Worm (Caenorhabditis elegans) whole organism, young adult: Measurements from ENCODE around the gene best-2.

ENCODE experiments used
- B0336.3 ChIP-seq: fragments of 200-800 bp; sonication (Bioruptor generic); IDR thresholded peaks from 2 replicates; pipeline ENCODE4 v1.3.6; 2022; ENCODE audit warnings: missing genetic modification characterization, missing compliant biosample characterization
- C06A6.2 ChIP-seq: fragments of 200-800 bp; sonication (Bioruptor generic); conservative IDR thresholded peaks from 2 replicates; pipeline ENCODE4 v1.3.6; 2022; ENCODE audit warnings: missing genetic modification characterization, missing compliant biosample characterization
- C17E4.6 ChIP-seq: fragments of 200-800 bp; sonication (Bioruptor generic); IDR thresholded peaks from 2 replicates; pipeline ENCODE4 v1.3.6; 2022; ENCODE audit warnings: missing genetic modification reagents, missing genetic modification characterization, missing compliant biosample characterization
- D2030.7 ChIP-seq: fragments of 200-800 bp; sonication (Bioruptor generic); IDR thresholded peaks from 2 replicates; pipeline ENCODE4 v1.3.6; 2022; ENCODE audit warnings: missing genetic modification reagents, missing genetic modification characterization, missing compliant biosample characterization
- F49E8.2 ChIP-seq: sonication (generic microtip); optimal IDR thresholded peaks from 3 replicates; lab custom pipeline; 2017; ENCODE audit warnings: missing genetic modification characterization, mild to moderate bottlenecking, missing compliant biosample characterization, antibody characterized with exemption, moderate library complexity; ENCODE audit not compliant: insufficient read depth
- F52B5.7 ChIP-seq: sonication (generic microtip); optimal IDR thresholded peaks from 2 replicates; lab custom pipeline; 2016; ENCODE audit warnings: mild to moderate bottlenecking, missing genetic modification characterization, missing compliant biosample characterization
- F57C9.4 ChIP-seq: sonication (generic microtip); optimal IDR thresholded peaks from 2 replicates; lab custom pipeline; 2017; ENCODE audit warnings: mild to moderate bottlenecking, missing genetic modification characterization, missing compliant biosample characterization
- K11D2.4 ChIP-seq: fragments of 200-800 bp; sonication (Bioruptor generic); IDR thresholded peaks from 2 replicates; pipeline ENCODE4 v1.3.6; 2022; ENCODE audit warnings: missing genetic modification reagents, missing genetic modification characterization, missing compliant biosample characterization
- K12H6.12 ChIP-seq: fragments of 200-800 bp; sonication (Bioruptor generic); optimal IDR thresholded peaks from 2 replicates; lab custom pipeline; 2018; ENCODE audit warnings: mild to moderate bottlenecking, missing genetic modification characterization, missing compliant biosample characterization
- T07F8.4 ChIP-seq: sonication (generic microtip); optimal IDR thresholded peaks from 2 replicates; lab custom pipeline; 2016; ENCODE audit warnings: mild to moderate bottlenecking, missing genetic modification characterization, moderate library complexity, missing compliant biosample characterization
- T26A5.8 ChIP-seq: sonication (generic microtip); optimal IDR thresholded peaks from 2 replicates; lab custom pipeline; 2016; ENCODE audit warnings: missing genetic modification characterization, missing compliant biosample characterization
- Y95B8A.8 ChIP-seq: fragments of 200-800 bp; sonication (Bioruptor generic); IDR thresholded peaks from 2 replicates; pipeline ENCODE4 v1.3.6; 2022; ENCODE audit warnings: missing genetic modification reagents, missing genetic modification characterization, missing compliant biosample characterization
- ZK185.1 ChIP-seq: sonication (generic microtip); optimal IDR thresholded peaks from 2 replicates; lab custom pipeline; 2016; ENCODE audit warnings: mild to moderate bottlenecking, missing genetic modification characterization, missing compliant biosample characterization; ENCODE audit not compliant: poor library complexity, severe bottlenecking
- aptf-2 ChIP-seq: fragments of 200-800 bp; sonication (Bioruptor generic); conservative IDR thresholded peaks from 2 replicates; pipeline ENCODE4 v1.3.6; 2022; ENCODE audit warnings: missing genetic modification reagents, missing genetic modification characterization, missing compliant biosample characterization
- attf-3 ChIP-seq: fragments of 200-800 bp; sonication (Bioruptor generic); conservative IDR thresholded peaks from 2 replicates; pipeline ENCODE4 v1.3.6; 2022; ENCODE audit warnings: missing genetic modification reagents, missing genetic modification characterization, missing compliant biosample characterization
- attf-6 ChIP-seq: fragments of 200-800 bp; sonication (Bioruptor generic); IDR thresholded peaks from 2 replicates; pipeline ENCODE4 v1.3.6; 2022; ENCODE audit warnings: missing genetic modification reagents, missing genetic modification characterization, missing compliant biosample characterization
- bed-1 ChIP-seq: fragments of 200-800 bp; sonication (Bioruptor generic); IDR thresholded peaks from 2 replicates; pipeline ENCODE4 v1.3.6; 2022; ENCODE audit warnings: missing genetic modification reagents, missing genetic modification characterization, missing compliant biosample characterization
- bed-2 ChIP-seq: fragments of 200-800 bp; sonication (Bioruptor generic); IDR thresholded peaks from 2 replicates; pipeline ENCODE4 v1.3.6; 2022; ENCODE audit warnings: missing genetic modification reagents, missing genetic modification characterization, missing compliant biosample characterization
- ceh-27 ChIP-seq: fragments of 200-800 bp; sonication (Bioruptor generic); optimal IDR thresholded peaks from 2 replicates; lab custom pipeline; 2018; ENCODE audit warnings: mild to moderate bottlenecking, missing genetic modification characterization, moderate library complexity, missing compliant biosample characterization
- ceh-40 ChIP-seq: fragments of 200-800 bp; sonication (Bioruptor generic); IDR thresholded peaks from 2 replicates; pipeline ENCODE4 v1.3.6; 2022; ENCODE audit warnings: missing genetic modification characterization, missing compliant biosample characterization
- ceh-58 ChIP-seq: fragments of 200-800 bp; sonication (Bioruptor generic); IDR thresholded peaks from 2 replicates; pipeline ENCODE4 v1.3.6; 2022; ENCODE audit warnings: missing genetic modification characterization, missing compliant biosample characterization
- ceh-79 ChIP-seq: sonication (generic microtip); optimal IDR thresholded peaks from 2 replicates; lab custom pipeline; 2017; ENCODE audit warnings: mild to moderate bottlenecking, missing genetic modification characterization, missing compliant biosample characterization
- chd-7 ChIP-seq: sonication (generic microtip); optimal IDR thresholded peaks from 2 replicates; lab custom pipeline; 2016; ENCODE audit warnings: mild to moderate bottlenecking, missing genetic modification characterization, moderate library complexity, missing compliant biosample characterization
- egl-18 ChIP-seq: fragments of 200-800 bp; sonication (Bioruptor generic); IDR thresholded peaks from 2 replicates; pipeline ENCODE4 v1.3.6; 2022; ENCODE audit warnings: missing genetic modification reagents, missing genetic modification characterization, missing compliant biosample characterization
- ekl-4 ChIP-seq: fragments of 200-800 bp; sonication (Bioruptor generic); IDR thresholded peaks from 2 replicates; pipeline ENCODE4 v1.3.6; 2022; ENCODE audit warnings: missing genetic modification reagents, missing genetic modification characterization, missing compliant biosample characterization
- fkh-3 ChIP-seq: sonication (generic microtip); optimal IDR thresholded peaks from 2 replicates; lab custom pipeline; 2016; ENCODE audit warnings: mild to moderate bottlenecking, missing genetic modification characterization, missing compliant biosample characterization
- gei-17 ChIP-seq: fragments of 200-800 bp; sonication (Bioruptor generic); optimal IDR thresholded peaks from 2 replicates; lab custom pipeline; 2018; ENCODE audit warnings: mild to moderate bottlenecking, missing genetic modification characterization, missing compliant biosample characterization
- hlh-12 ChIP-seq: sonication (generic microtip); optimal IDR thresholded peaks from 2 replicates; lab custom pipeline; 2016; ENCODE audit warnings: missing genetic modification characterization, missing compliant biosample characterization
- hlh-26 ChIP-seq: fragments of 200-800 bp; sonication (Bioruptor generic); conservative IDR thresholded peaks from 2 replicates; pipeline ENCODE4 v1.3.6; 2022; ENCODE audit warnings: missing genetic modification reagents, missing genetic modification characterization, missing compliant biosample characterization
- lag-1 ChIP-seq: fragments of 200-800 bp; sonication (Bioruptor generic); IDR thresholded peaks from 2 replicates; pipeline ENCODE4 v1.3.6; 2022; ENCODE audit warnings: missing genetic modification reagents, missing genetic modification characterization, missing compliant biosample characterization
- lin-40 ChIP-seq: sonication (generic microtip); optimal IDR thresholded peaks from 2 replicates; lab custom pipeline; 2016; ENCODE audit warnings: missing genetic modification characterization, mild to moderate bottlenecking, missing compliant biosample characterization, missing genotype, missing genetic modification reagents
- lin-54 ChIP-seq: fragments of 200-800 bp; sonication (Bioruptor generic); optimal IDR thresholded peaks from 2 replicates; lab custom pipeline; 2018; ENCODE audit warnings: mild to moderate bottlenecking, missing genetic modification characterization, missing compliant biosample characterization
- lsl-1 ChIP-seq: fragments of 200-800 bp; sonication (Bioruptor generic); optimal IDR thresholded peaks from 2 replicates; lab custom pipeline; 2018; ENCODE audit warnings: mild to moderate bottlenecking, missing genetic modification characterization, moderate library complexity, missing compliant biosample characterization
- madf-6 ChIP-seq: fragments of 200-800 bp; sonication (Bioruptor generic); IDR thresholded peaks from 2 replicates; pipeline ENCODE4 v1.3.6; 2022; ENCODE audit warnings: missing genetic modification reagents, missing genetic modification characterization, missing compliant biosample characterization
- mes-4 ChIP-seq: sonication (generic microtip); optimal IDR thresholded peaks from 2 replicates; lab custom pipeline; 2016; ENCODE audit warnings: missing genotype, missing genetic modification characterization, missing compliant biosample characterization
- nfya-2 ChIP-seq: fragments of 200-800 bp; sonication (Bioruptor generic); IDR thresholded peaks from 2 replicates; pipeline ENCODE4 v1.3.6; 2022; ENCODE audit warnings: missing genetic modification reagents, missing genetic modification characterization, missing compliant biosample characterization
- nfyb-1 ChIP-seq: fragments of 200-800 bp; sonication (Bioruptor generic); IDR thresholded peaks from 2 replicates; pipeline ENCODE4 v1.3.6; 2022; ENCODE audit warnings: missing genetic modification reagents, missing genetic modification characterization, missing compliant biosample characterization
- nhr-179 ChIP-seq: sonication (generic microtip); optimal IDR thresholded peaks from 2 replicates; lab custom pipeline; 2016; ENCODE audit warnings: mild to moderate bottlenecking, missing genetic modification characterization, missing compliant biosample characterization
- nhr-27 ChIP-seq: fragments of 200-800 bp; sonication (Bioruptor generic); optimal IDR thresholded peaks from 2 replicates; lab custom pipeline; 2018; ENCODE audit warnings: mild to moderate bottlenecking, missing genetic modification characterization, moderate library complexity, missing compliant biosample characterization
- nhr-90 ChIP-seq: sonication (generic microtip); optimal IDR thresholded peaks from 2 replicates; lab custom pipeline; 2016; ENCODE audit warnings: missing genotype, mild to moderate bottlenecking, missing genetic modification characterization, missing compliant biosample characterization
- pbrm-1 ChIP-seq: fragments of 200-800 bp; sonication (Bioruptor generic); IDR thresholded peaks from 2 replicates; pipeline ENCODE4 v1.3.6; 2022; ENCODE audit warnings: missing genetic modification reagents, missing genetic modification characterization, missing compliant biosample characterization
- pha-4 ChIP-seq: fragments of 150-350 bp; sonication (generic microtip); optimal IDR thresholded peaks from 2 replicates; lab custom pipeline; 2014; ENCODE audit warnings: missing biosample characterization, missing genetic modification reagents, missing genetic modification characterization
- repo-1 ChIP-seq: sonication (generic microtip); optimal IDR thresholded peaks from 2 replicates; lab custom pipeline; 2017; ENCODE audit warnings: mild to moderate bottlenecking, missing genetic modification characterization, missing compliant biosample characterization
- sdz-38 ChIP-seq: sonication (generic microtip); optimal IDR thresholded peaks from 2 replicates; lab custom pipeline; 2016; ENCODE audit warnings: missing genotype, missing genetic modification characterization, missing compliant biosample characterization
- sea-2 ChIP-seq: fragments of 200-800 bp; sonication (Bioruptor generic); IDR thresholded peaks from 2 replicates; pipeline ENCODE4 v1.3.6; 2022; ENCODE audit warnings: missing genetic modification characterization, missing compliant biosample characterization
- snpc-3.4 ChIP-seq: sonication (generic microtip); optimal IDR thresholded peaks from 2 replicates; lab custom pipeline; 2017; ENCODE audit warnings: missing genetic modification characterization, mild to moderate bottlenecking, missing compliant biosample characterization, antibody characterized with exemption, moderate library complexity, missing genotype, missing genetic modification reagents
- tbp1 ChIP-seq: fragments of 200-800 bp; sonication (Bioruptor generic); optimal IDR thresholded peaks from 2 replicates; lab custom pipeline; 2018; ENCODE audit warnings: mild to moderate bottlenecking, missing genetic modification characterization, missing compliant biosample characterization
- zim-3 ChIP-seq: sonication (generic microtip); optimal IDR thresholded peaks from 2 replicates; lab custom pipeline; 2017; ENCODE audit warnings: mild to moderate bottlenecking, missing genetic modification characterization, moderate library complexity, missing compliant biosample characterization
- ztf-3 ChIP-seq: fragments of 200-800 bp; sonication (Bioruptor generic); optimal IDR thresholded peaks from 2 replicates; lab custom pipeline; 2018; ENCODE audit warnings: mild to moderate bottlenecking, missing genetic modification characterization, missing compliant biosample characterization
- ztf-6 ChIP-seq: fragments of 200-800 bp; sonication (Bioruptor generic); IDR thresholded peaks from 2 replicates; pipeline ENCODE4 v1.3.6; 2022; ENCODE audit warnings: missing genetic modification reagents, missing genetic modification characterization, missing compliant biosample characterization

The best-2 gene

ce11 chrIV:13098652-13099051 lies 14.2 kb downstream of the best-2 start, which contains the start of the genes dli-1, tin-9.2 and exos-4.1 (continued):
- TF ChIP-seq C06A6.2 (GFP tag; lab: Robert Waterston, UW): no peak
- TF ChIP-seq bed-2 (GFP tag; lab: Robert Waterston, UW): no peak
- no peak for TF ChIP-seq nhr-27 (tag; lab: Kevin White, UChicago)
- peak; percentile 43 for TF ChIP-seq F49E8.2 (tag; lab: Kevin White, UChicago)
- TF ChIP-seq gei-17 (GFP tag; lab: Kevin White, UChicago): no peak
- no peak for TF ChIP-seq C17E4.6
- no peak for TF ChIP-seq ekl-4 (GFP tag; lab: Robert Waterston, UW)
- peak; percentile 6 for TF ChIP-seq snpc-3.4 (tag; lab: Kevin White, UChicago)
- peak; percentile 44 for TF ChIP-seq tbp1 (GFP tag; lab: Kevin White, UChicago)
- TF ChIP-seq T26A5.8 (tag; lab: Kevin White, UChicago): no peak
- no peak for TF ChIP-seq T07F8.4 (tag; lab: Kevin White, UChicago)
- TF ChIP-seq lin-40 (tag; lab: Kevin White, UChicago): peak; percentile 63
- TF ChIP-seq nhr-90: no peak
- no peak for TF ChIP-seq ceh-40 (GFP tag; lab: Robert Waterston, UW)
- no peak for TF ChIP-seq ceh-58 (GFP tag; lab: Robert Waterston, UW)
- no peak for TF ChIP-seq zim-3 (tag; lab: Kevin White, UChicago)
- TF ChIP-seq nhr-179: no peak
- no peak for TF ChIP-seq aptf-2 (GFP tag; lab: Robert Waterston, UW)
- TF ChIP-seq F52B5.7 (tag; lab: Kevin White, UChicago): no peak
- TF ChIP-seq F57C9.4 (tag; lab: Kevin White, UChicago): no peak
- TF ChIP-seq B0336.3 (GFP tag; lab: Robert Waterston, UW): no peak
- no peak for TF ChIP-seq sdz-38 (tag; lab: Kevin White, UChicago)
- TF ChIP-seq hlh-26: no peak
- TF ChIP-seq K12H6.12 (tag; lab: Kevin White, UChicago): no peak
- TF ChIP-seq ztf-3 (GFP tag; lab: Kevin White, UChicago): no peak
- no peak for TF ChIP-seq hlh-12 (tag; lab: Kevin White, UChicago)
- TF ChIP-seq attf-3 (GFP tag; lab: Robert Waterston, UW): peak; percentile 29; the same call in 1 of the 2 replicates
- no peak for TF ChIP-seq lag-1 (GFP tag; lab: Robert Waterston, UW)
- no peak for TF ChIP-seq ZK185.1 (tag; lab: Kevin White, UChicago)
- peak; percentile 52 for TF ChIP-seq D2030.7 (GFP tag; lab: Robert Waterston, UW)
- TF ChIP-seq attf-6 (GFP tag; lab: Robert Waterston, UW): no peak
- TF ChIP-seq fkh-3: no peak
- peak; percentile 71 for TF ChIP-seq lin-54 (GFP tag; lab: Kevin White, UChicago)
- TF ChIP-seq ztf-6: no peak
- no peak for TF ChIP-seq nfya-2 (GFP tag; lab: Robert Waterston, UW)
- peak; percentile 61 for TF ChIP-seq lsl-1 (GFP tag; lab: Kevin White, UChicago)
- no peak for TF ChIP-seq Y95B8A.8 (GFP tag; lab: Robert Waterston, UW)
- no peak for TF ChIP-seq chd-7 (tag; lab: Kevin White, UChicago)
- no peak for TF ChIP-seq mes-4 (tag; lab: Kevin White, UChicago)
- no peak for TF ChIP-seq ceh-27 (GFP tag; lab: Kevin White, UChicago)
- no peak for TF ChIP-seq ceh-79 (tag; lab: Kevin White, UChicago)
- TF ChIP-seq K11D2.4 (GFP tag; lab: Robert Waterston, UW): 0 out of 2 replicates have a peak, but pooled peaks have one; percentile 11
- TF ChIP-seq egl-18 (GFP tag; lab: Robert Waterston, UW): no peak
- no peak for TF ChIP-seq sea-2 (GFP tag; lab: Robert Waterston, UW)
- peak; percentile 38; the same call in 1 of the 2 replicates for TF ChIP-seq pbrm-1 (GFP tag; lab: Robert Waterston, UW)
- peak; percentile 70 for TF ChIP-seq madf-6 (GFP tag; lab: Robert Waterston, UW)
- TF ChIP-seq pha-4 (tag; lab: Kevin White, UChicago): no peak
- no peak for TF ChIP-seq bed-1 (GFP tag; lab: Robert Waterston, UW)
- no peak for TF ChIP-seq repo-1 (tag; lab: Kevin White, UChicago)
- TF ChIP-seq nfyb-1: 0 out of 2 replicates have a peak, but pooled peaks have one; percentile 36
